Worm (Caenorhabditis elegans) whole organism, L2 larva: ENCODE results near the gene R07B1.13.

Experiments used
- F13H6.1 ChIP-seq: sonication (generic microtip); optimal IDR thresholded peaks from 2 replicates; lab custom pipeline; 2016; ENCODE audit warnings: missing genetic modification characterization, missing compliant biosample characterization
- blmp-1 ChIP-seq: sonication (generic microtip); optimal IDR thresholded peaks from 2 replicates; lab custom pipeline; 2017; ENCODE audit warnings: missing genetic modification characterization, mild to moderate bottlenecking, missing compliant biosample characterization, antibody characterized with exemption, moderate library complexity; ENCODE audit not compliant: insufficient read depth
- dmd-4 ChIP-seq: sonication (generic microtip); optimal IDR thresholded peaks from 2 replicates; lab custom pipeline; 2017; ENCODE audit warnings: missing biosample characterization, missing genetic modification characterization
- elt-1 ChIP-seq: fragments of 150-350 bp; optimal IDR thresholded peaks from 2 replicates; lab custom pipeline; 2014; ENCODE audit warnings: missing biosample characterization, missing genetic modification characterization
- lsy-2 ChIP-seq, 2 experiments: fragments of 150-350 bp in 1 of 2; sonication (generic microtip) in 1 of 2; optimal IDR thresholded peaks; 2 replicates each; lab custom pipeline; 2014 to 2017; ENCODE audit warnings: missing biosample characterization in 2 of 2, missing genetic modification characterization in 2 of 2
- nhr-11 ChIP-seq: fragments of 150-350 bp; optimal IDR thresholded peaks from 2 replicates; lab custom pipeline; 2014; ENCODE audit warnings: missing biosample characterization, missing genetic modification characterization
- nhr-6 ChIP-seq: fragments of 150-350 bp; optimal IDR thresholded peaks from 2 replicates; lab custom pipeline; 2014; ENCODE audit warnings: missing biosample characterization, missing genetic modification characterization
- sem-4 ChIP-seq: fragments of 150-350 bp; optimal IDR thresholded peaks from 2 replicates; lab custom pipeline; 2014; ENCODE audit warnings: missing biosample characterization, missing genetic modification reagents, missing genetic modification characterization
- skn-1 ChIP-seq: sonication (generic microtip); optimal IDR thresholded peaks from 2 replicates; lab custom pipeline; 2017; ENCODE audit warnings: missing biosample characterization, missing genetic modification characterization
- snpc-4 ChIP-seq: fragments of 150-350 bp; optimal IDR thresholded peaks from 2 replicates; lab custom pipeline; 2014; ENCODE audit warnings: missing biosample characterization, missing genetic modification characterization
- unc-55 ChIP-seq: fragments of 150-350 bp; sonication (generic microtip); optimal IDR thresholded peaks from 3 replicates; lab custom pipeline; 2014; ENCODE audit warnings: missing biosample characterization, missing genetic modification reagents, missing genetic modification characterization
- unc-62 ChIP-seq: fragments of 150-350 bp; optimal IDR thresholded peaks from 2 replicates; lab custom pipeline; 2014; ENCODE audit warnings: missing biosample characterization, missing genetic modification reagents, missing genetic modification characterization

DNA sequence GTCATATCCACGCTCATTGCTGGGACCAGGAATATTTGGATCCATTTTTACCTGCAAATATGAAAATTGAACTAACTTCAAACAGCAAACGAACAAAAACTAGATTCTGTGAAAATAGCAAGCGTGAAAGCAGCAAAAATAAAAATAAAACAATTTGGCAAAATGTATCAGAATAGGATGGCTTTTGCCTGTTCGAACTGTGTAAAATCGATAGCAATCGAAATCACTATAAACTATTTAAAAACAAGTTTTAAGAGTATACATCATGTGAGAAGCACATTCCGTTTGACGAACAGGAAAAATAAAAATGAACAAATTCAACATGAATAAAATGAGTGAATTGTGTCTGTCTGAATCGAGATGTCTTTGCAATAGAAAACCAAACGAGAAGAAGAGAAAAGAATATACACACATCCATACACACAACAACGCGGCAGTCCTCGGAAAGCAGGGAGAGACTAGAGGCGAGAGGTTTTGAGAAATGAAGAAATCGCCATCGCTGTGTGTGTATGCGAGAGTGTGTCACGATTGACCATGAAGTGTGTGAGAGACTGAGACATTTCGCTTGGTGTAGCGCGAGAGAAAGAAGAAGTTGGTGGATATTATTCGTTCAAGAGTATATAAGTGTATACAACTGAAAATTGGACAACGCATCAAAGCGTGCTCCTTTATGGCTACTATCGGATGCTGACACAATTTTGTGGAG is 30.0 kb downstream of the R07B1.13 start, which contains the start of gene phf-34:
- TF ChIP-seq skn-1 (no peak), unc-62 (no peak), lsy-2 (tag; optimal IDR thresholded peaks at IDR 0.05; lab: Kevin White, UChicago) (peak in 1 of 2 experiments; percentile 58), snpc-4 (tag; lab: Kevin White, UChicago) (no peak), nhr-11 (no peak), F13H6.1 (tag; lab: Kevin White, UChicago) (peak; percentile 71), blmp-1 (tag; lab: Kevin White, UChicago) (no peak), dmd-4 (no peak), sem-4 (tag; lab: Kevin White, UChicago) (no peak), nhr-6 (tag; lab: Kevin White, UChicago) (no peak), unc-55 (GFP tag; lab: Kevin White, UChicago) (peak; percentile 76), elt-1 (tag; lab: Kevin White, UChicago) (no peak)
